Worm (Caenorhabditis elegans) whole organism, L1 larva: ENCODE measurements around the gene slfl-4.
A peak's percentile ranks its signal among the peaks of the same experiment; 100 is the strongest.

Source experiments
- C04F5.9 ChIP-seq: sonication (generic microtip); optimal IDR thresholded peaks from 2 replicates; lab custom pipeline; 2016; ENCODE audit warnings: missing genetic modification characterization, missing compliant biosample characterization
- C34B4.2 ChIP-seq: sonication (generic microtip); optimal IDR thresholded peaks from 2 replicates; lab custom pipeline; 2017; ENCODE audit warnings: mild to moderate bottlenecking, missing genetic modification characterization, missing compliant biosample characterization
- alr-1 ChIP-seq: fragments of 200-800 bp; sonication (Bioruptor generic); optimal IDR thresholded peaks from 2 replicates; lab custom pipeline; 2018; ENCODE audit warnings: borderline replicate concordance, mild to moderate bottlenecking, missing genetic modification characterization, missing compliant biosample characterization
- ama-1 ChIP-seq: fragments of 150-350 bp; optimal IDR thresholded peaks from 2 replicates; lab custom pipeline; 2014
- blmp-1 ChIP-seq: fragments of 150-350 bp; optimal IDR thresholded peaks from 2 replicates; lab custom pipeline; 2014; ENCODE audit warnings: missing biosample characterization, missing genetic modification characterization
- ceh-8 ChIP-seq: fragments of 200-800 bp; sonication (Bioruptor generic); optimal IDR thresholded peaks from 2 replicates; lab custom pipeline; 2018; ENCODE audit warnings: mild to moderate bottlenecking, missing genetic modification characterization, moderate library complexity, missing compliant biosample characterization
- ceh-88 ChIP-seq: fragments of 200-800 bp; sonication (Bioruptor generic); IDR thresholded peaks from 2 replicates; pipeline ENCODE4 v1.3.6; 2022; ENCODE audit warnings: missing genetic modification characterization, missing compliant biosample characterization
- dpl-1 ChIP-seq, 3 experiments: fragments of 150-350 bp in 2 of 3; sonication (generic microtip) in 1 of 3; optimal IDR thresholded peaks; 2 replicates each; lab custom pipeline; 2014 to 2017; ENCODE audit warnings: missing biosample characterization in 3 of 3, missing genetic modification characterization in 3 of 3, missing genetic modification reagents in 3 of 3
- dsc-1 ChIP-seq: sonication (generic microtip); optimal IDR thresholded peaks from 2 replicates; lab custom pipeline; 2016; ENCODE audit warnings: mild to moderate bottlenecking, missing genetic modification characterization, missing compliant biosample characterization
- efl-1 ChIP-seq, 4 experiments: fragments of 150-350 bp; optimal IDR thresholded peaks in 3 of 4; peaks in 1 of 4; 1 replicate in 1 of 4; 2 replicates in 3 of 4; lab custom pipeline; 2014; ENCODE audit warnings: missing biosample characterization in 2 of 4, missing genetic modification characterization in 2 of 4, missing genetic modification reagents in 2 of 4
- efl-3 ChIP-seq: fragments of 200-800 bp; sonication (Bioruptor generic); optimal IDR thresholded peaks from 2 replicates; lab custom pipeline; 2018; ENCODE audit warnings: mild to moderate bottlenecking, missing genetic modification characterization, missing compliant biosample characterization
- egl-27 ChIP-seq, 2 experiments: fragments of 150-350 bp in 1 of 2; sonication (generic microtip); optimal IDR thresholded peaks; 3 replicates each; lab custom pipeline; 2017 to 2018; ENCODE audit warnings: missing biosample characterization in 2 of 2, missing genetic modification characterization in 2 of 2, missing genetic modification reagents in 2 of 2
- elt-2 ChIP-seq: sonication (generic microtip); optimal IDR thresholded peaks from 2 replicates; lab custom pipeline; 2016; ENCODE audit warnings: missing genetic modification characterization, mild to moderate bottlenecking, inconsistent platforms, missing compliant biosample characterization, missing genetic modification reagents
- elt-3 ChIP-seq, 6 experiments: fragments of 150-350 bp in 1 of 6; sonication (generic microtip); optimal IDR thresholded peaks; 2 replicates each; lab custom pipeline; 2017 to 2018; ENCODE audit warnings: missing biosample characterization in 6 of 6, missing genetic modification characterization in 6 of 6, inconsistent platforms in 1 of 6
- ets-5 ChIP-seq: fragments of 200-800 bp; sonication (Bioruptor generic); IDR thresholded peaks from 2 replicates; pipeline ENCODE4 v1.3.6; 2022; ENCODE audit warnings: missing genetic modification characterization, missing compliant biosample characterization
- fkh-10 ChIP-seq: sonication (generic microtip); optimal IDR thresholded peaks from 2 replicates; lab custom pipeline; 2017; ENCODE audit warnings: missing biosample characterization, missing genetic modification reagents, missing genetic modification characterization
- fkh-8 ChIP-seq: sonication (generic microtip); optimal IDR thresholded peaks from 2 replicates; lab custom pipeline; 2016; ENCODE audit warnings: mild to moderate bottlenecking, missing genetic modification characterization, missing compliant biosample characterization
- fos-1 ChIP-seq: fragments of 150-350 bp; optimal IDR thresholded peaks from 2 replicates; lab custom pipeline; 2014; ENCODE audit warnings: missing biosample characterization, missing genetic modification characterization
- grh-1 ChIP-seq: fragments of 200-800 bp; sonication (Bioruptor generic); IDR thresholded peaks from 2 replicates; pipeline ENCODE4 v1.3.6; 2022; ENCODE audit warnings: missing genetic modification reagents, missing genetic modification characterization, missing compliant biosample characterization
- hlh-17 ChIP-seq: fragments of 200-800 bp; sonication (Bioruptor generic); optimal IDR thresholded peaks from 2 replicates; lab custom pipeline; 2018; ENCODE audit warnings: missing genetic modification characterization, mild to moderate bottlenecking, missing compliant biosample characterization, moderate library complexity, borderline replicate concordance
- hpl-2 ChIP-seq: fragments of 150-350 bp; optimal IDR thresholded peaks from 2 replicates; lab custom pipeline; 2014; ENCODE audit warnings: missing biosample characterization, missing genetic modification reagents, missing genetic modification characterization
- isw-1 ChIP-seq: fragments of 200-800 bp; sonication (Bioruptor generic); IDR thresholded peaks from 2 replicates; pipeline ENCODE4 v1.3.6; 2022; ENCODE audit warnings: missing genetic modification characterization, missing compliant biosample characterization
- lin-13 ChIP-seq: fragments of 150-350 bp; optimal IDR thresholded peaks from 2 replicates; lab custom pipeline; 2014; ENCODE audit warnings: missing biosample characterization, missing genetic modification reagents, missing genetic modification characterization
- lin-14 ChIP-seq: fragments of 200-800 bp; sonication (Bioruptor generic); optimal IDR thresholded peaks from 2 replicates; lab custom pipeline; 2018; ENCODE audit warnings: mild to moderate bottlenecking, missing genetic modification characterization, moderate library complexity, missing compliant biosample characterization
- mef-2 ChIP-seq: fragments of 150-350 bp; optimal IDR thresholded peaks from 2 replicates; lab custom pipeline; 2014; ENCODE audit warnings: missing biosample characterization, missing genetic modification characterization
- mep-1 ChIP-seq: fragments of 150-350 bp; optimal IDR thresholded peaks from 2 replicates; lab custom pipeline; 2014; ENCODE audit warnings: missing biosample characterization, missing genetic modification characterization
- nhr-11 ChIP-seq: fragments of 150-350 bp; optimal IDR thresholded peaks from 2 replicates; lab custom pipeline; 2014; ENCODE audit warnings: missing biosample characterization, missing genetic modification characterization
- nhr-19 ChIP-seq: fragments of 200-800 bp; sonication (Bioruptor generic); conservative IDR thresholded peaks from 2 replicates; pipeline ENCODE4 v1.3.6; 2022; ENCODE audit warnings: missing genetic modification characterization, missing compliant biosample characterization
- nhr-20 ChIP-seq: sonication (generic microtip); optimal IDR thresholded peaks from 2 replicates; lab custom pipeline; 2016; ENCODE audit warnings: mild to moderate bottlenecking, missing genetic modification characterization, missing compliant biosample characterization
- nhr-237 ChIP-seq: fragments of 150-350 bp; optimal IDR thresholded peaks from 2 replicates; lab custom pipeline; 2014; ENCODE audit warnings: missing biosample characterization, missing genetic modification characterization
- nhr-47 ChIP-seq: sonication (generic microtip); optimal IDR thresholded peaks from 2 replicates; lab custom pipeline; 2016; ENCODE audit warnings: mild to moderate bottlenecking, missing genetic modification characterization, moderate library complexity, missing compliant biosample characterization
- nhr-76 ChIP-seq: sonication (generic microtip); optimal IDR thresholded peaks from 2 replicates; lab custom pipeline; 2017; ENCODE audit warnings: missing biosample characterization, missing genetic modification characterization
- nhr-90 ChIP-seq: sonication (generic microtip); optimal IDR thresholded peaks from 2 replicates; lab custom pipeline; 2016; ENCODE audit warnings: mild to moderate bottlenecking, missing genetic modification characterization, missing compliant biosample characterization; ENCODE audit not compliant: poor library complexity
- pax-3 ChIP-seq: fragments of 200-800 bp; sonication (Bioruptor generic); optimal IDR thresholded peaks from 2 replicates; lab custom pipeline; 2018; ENCODE audit warnings: mild to moderate bottlenecking, missing genetic modification characterization, moderate library complexity, missing compliant biosample characterization
- pqm-1 ChIP-seq: sonication (generic microtip); optimal IDR thresholded peaks from 3 replicates; lab custom pipeline; 2017; ENCODE audit warnings: missing biosample characterization, missing genetic modification characterization
- sox-4 ChIP-seq: sonication (generic microtip); optimal IDR thresholded peaks from 2 replicates; lab custom pipeline; 2016; ENCODE audit warnings: missing genetic modification characterization, missing compliant biosample characterization
- sup-37 ChIP-seq: fragments of 200-800 bp; sonication (Bioruptor generic); optimal IDR thresholded peaks from 2 replicates; lab custom pipeline; 2018; ENCODE audit warnings: mild to moderate bottlenecking, missing genetic modification characterization, missing compliant biosample characterization
- swsn-7 ChIP-seq: sonication (generic microtip); optimal IDR thresholded peaks from 2 replicates; lab custom pipeline; 2016; ENCODE audit warnings: missing genetic modification characterization, missing compliant biosample characterization
- tbx-2 ChIP-seq: sonication (generic microtip); optimal IDR thresholded peaks from 2 replicates; lab custom pipeline; 2016; ENCODE audit warnings: missing genetic modification characterization, missing compliant biosample characterization
- tlp-1 ChIP-seq: fragments of 150-350 bp; optimal IDR thresholded peaks from 2 replicates; lab custom pipeline; 2014; ENCODE audit warnings: missing biosample characterization, missing genetic modification characterization
- unc-86 ChIP-seq: sonication (generic microtip); optimal IDR thresholded peaks from 2 replicates; lab custom pipeline; 2016; ENCODE audit warnings: missing genetic modification characterization, missing compliant biosample characterization
- unc-98 ChIP-seq: fragments of 200-800 bp; sonication (Bioruptor generic); IDR thresholded peaks from 2 replicates; pipeline ENCODE4 v1.3.6; 2022; ENCODE audit warnings: missing genetic modification characterization, missing compliant biosample characterization
- vab-15 ChIP-seq: sonication (generic microtip); optimal IDR thresholded peaks from 2 replicates; lab custom pipeline; 2017; ENCODE audit warnings: missing genotype, mild to moderate bottlenecking, missing genetic modification characterization, missing compliant biosample characterization
- xbp-1 ChIP-seq: sonication (generic microtip); optimal IDR thresholded peaks from 2 replicates; lab custom pipeline; 2016; ENCODE audit warnings: missing genetic modification characterization, missing compliant biosample characterization
- ztf-4 ChIP-seq: fragments of 150-350 bp; optimal IDR thresholded peaks from 2 replicates; lab custom pipeline; 2014; ENCODE audit warnings: missing biosample characterization, missing genetic modification characterization

Gene slfl-4

DNA sequence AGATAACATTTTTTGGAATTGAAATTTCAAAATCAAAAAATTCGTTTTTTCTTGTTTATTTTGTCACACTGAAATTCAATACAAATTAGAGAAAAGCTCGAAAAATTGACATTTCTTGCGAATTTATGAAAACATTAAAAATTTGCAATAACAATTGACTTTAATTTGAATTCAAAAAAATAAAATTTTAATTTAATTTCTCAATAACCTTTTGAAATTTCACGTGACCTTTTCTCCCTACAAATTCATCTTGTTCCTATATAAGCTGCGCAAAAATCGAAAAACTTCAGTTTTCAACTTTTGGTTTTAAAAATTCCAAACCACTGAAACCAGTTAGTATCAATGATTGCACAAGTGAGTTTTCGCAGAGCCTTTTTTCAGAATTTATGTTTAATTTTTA is 5.5 kb upstream of the slfl-4 start, which contains the start of gene F36H12.4:
TSS of gene F36H12.4 (plus strand) at position 301 of the 400 bp plus-strand sequence.
- no peak for TF ChIP-seq ets-5
- TF ChIP-seq efl-1 (optimal IDR thresholded peaks at IDR 0.05; lab: Kevin White, UChicago) = no peak
- peak in 1 of 2 experiments; percentile 74 for TF ChIP-seq efl-1 (GFP tag; optimal IDR thresholded peaks at IDR 0.05 in 1 of 2; lab: Kevin White, UChicago)

DNA sequence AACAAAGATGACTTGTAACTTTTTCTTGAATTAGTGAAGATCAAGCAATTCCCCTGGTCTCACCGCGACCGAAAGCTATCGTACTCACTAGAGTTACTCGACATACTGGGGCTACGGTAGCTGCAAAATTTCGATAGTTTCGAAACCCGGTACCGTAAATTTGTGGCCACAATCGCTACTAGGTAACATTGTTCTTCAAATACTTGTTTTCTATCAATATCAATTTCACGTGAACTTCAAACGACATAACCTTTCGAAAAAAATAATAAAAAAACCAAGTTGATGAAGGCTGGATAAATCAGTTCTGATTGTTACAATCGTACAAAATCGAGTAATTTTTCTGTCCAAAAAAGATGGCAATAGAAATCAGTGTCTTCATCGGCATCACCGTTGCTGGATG is 1.8 kb upstream of the slfl-4 start, which contains the start of gene F36H12.3:
TSS of gene F36H12.3 (plus strand) at position 301 of the 400 bp plus-strand sequence.
- TF ChIP-seq grh-1 (GFP tag; lab: Robert Waterston, UW) = no peak
- no peak for TF ChIP-seq lin-13 (GFP tag; lab: Kevin White, UChicago)
- no peak for TF ChIP-seq hpl-2
- TF ChIP-seq blmp-1 = no peak
- TF ChIP-seq nhr-19 (GFP tag; lab: Robert Waterston, UW) = no peak
- no peak for TF ChIP-seq C34B4.2 (tag; lab: Kevin White, UChicago)
- TF ChIP-seq ama-1 = no peak
- no peak for TF ChIP-seq nhr-47 (tag; lab: Kevin White, UChicago)
- TF ChIP-seq unc-86 (tag; lab: Kevin White, UChicago) = no peak
- TF ChIP-seq C04F5.9 (tag; lab: Kevin White, UChicago) = no peak
- TF ChIP-seq tbx-2 = no peak
- no peak for TF ChIP-seq nhr-76 (tag; lab: Kevin White, UChicago)
- TF ChIP-seq mep-1 = no peak
- TF ChIP-seq nhr-11 = no peak
- TF ChIP-seq alr-1 (tag; lab: Kevin White, UChicago) = no peak
- TF ChIP-seq ceh-88 (GFP tag; lab: Robert Waterston, UW) = no peak
- TF ChIP-seq dpl-1 (GFP tag; optimal IDR thresholded peaks at IDR 0.05; lab: Kevin White, UChicago) = no peak
- no peak for TF ChIP-seq fkh-10 (GFP tag; lab: Kevin White, UChicago)
- no peak for TF ChIP-seq lin-14
- TF ChIP-seq nhr-90 = no peak

DNA sequence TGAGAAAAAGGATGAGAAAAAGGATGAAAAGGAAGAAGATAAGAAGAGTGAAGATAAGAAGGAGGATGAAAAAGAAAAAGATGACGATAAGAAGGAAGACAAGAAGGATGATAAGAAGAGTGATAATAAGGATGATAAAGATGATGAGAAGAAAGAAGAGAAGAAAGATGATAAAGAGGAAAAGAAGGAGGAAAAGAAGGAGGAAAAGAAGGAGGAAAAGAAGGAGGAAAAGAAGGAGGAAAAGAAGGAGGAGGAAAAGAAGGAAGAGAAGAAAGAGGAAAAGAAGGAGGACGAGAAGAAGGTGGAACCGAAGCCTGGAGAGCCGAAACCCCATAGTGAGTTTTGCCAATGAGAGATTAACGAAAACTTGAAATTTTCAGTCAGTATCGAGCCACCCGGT is 946 bp upstream of the slfl-4 start:
- TF ChIP-seq ztf-4 (tag; lab: Kevin White, UChicago) (no peak), unc-86 (tag; lab: Kevin White, UChicago) (no peak), sup-37 (no peak), swsn-7 (tag; lab: Kevin White, UChicago) (no peak), egl-27 (tag; optimal IDR thresholded peaks at IDR 0.05; lab: Kevin White, UChicago) (no peak), tlp-1 (tag; lab: Kevin White, UChicago) (no peak), pqm-1 (tag; lab: Kevin White, UChicago) (no peak), unc-98 (no peak), nhr-237 (tag; lab: Kevin White, UChicago) (no peak)

DNA sequence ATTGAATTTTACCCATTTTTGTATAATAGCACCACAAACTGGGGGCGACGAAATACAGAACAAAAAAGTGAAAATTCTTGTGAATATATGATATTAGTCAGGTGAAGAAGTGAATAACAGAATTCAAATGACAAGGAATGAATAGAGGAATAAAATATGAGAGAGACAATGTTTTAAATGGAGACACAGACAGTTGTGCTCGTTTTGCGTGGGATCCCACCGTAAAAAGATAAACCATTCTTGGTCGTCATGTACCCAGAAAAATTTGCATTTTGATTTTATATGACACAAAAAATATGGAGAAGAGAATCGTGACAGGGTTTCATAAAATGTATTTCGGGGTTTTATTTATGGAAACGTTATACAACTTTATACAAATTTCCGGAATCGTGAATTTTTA is 3.4 kb downstream of the slfl-4 start, which contains the start of gene F36H12.17:
TSS of gene F36H12.17 (minus strand) at position 101 of the 400 bp plus-strand sequence.
- TF ChIP-seq isw-1 (GFP tag; lab: Robert Waterston, UW) = no peak

DNA sequence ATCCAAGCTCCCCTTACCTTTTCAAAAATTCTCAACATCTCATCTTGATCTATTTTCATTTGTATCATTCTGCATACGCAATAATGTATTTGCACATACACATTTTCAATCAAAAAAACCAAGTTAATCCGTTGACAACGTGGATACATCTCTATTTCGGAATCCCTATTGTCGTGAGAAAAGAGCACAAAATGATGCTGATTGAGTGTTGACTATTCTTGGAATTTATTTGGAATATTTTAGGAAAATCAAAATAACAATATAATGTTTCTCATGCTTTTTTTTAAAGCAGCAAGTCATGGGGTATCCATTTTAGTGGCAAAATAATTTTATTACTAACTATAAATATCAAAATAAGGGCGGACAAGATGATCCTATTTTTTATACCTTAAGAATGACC is 7.1 kb downstream of the slfl-4 start:
- TF ChIP-seq elt-3 (tag; optimal IDR thresholded peaks at IDR 0.05; lab: Kevin White, UChicago) (no peak), egl-27 (tag; optimal IDR thresholded peaks at IDR 0.05; lab: Kevin White, UChicago) (no peak), elt-2 (tag; lab: Kevin White, UChicago) (no peak), mef-2 (tag; lab: Kevin White, UChicago) (no peak), vab-15 (no peak), dsc-1 (peak; percentile 81), grh-1 (GFP tag; lab: Robert Waterston, UW) (no peak), hlh-17 (GFP tag; lab: Kevin White, UChicago) (no peak), sox-4 (tag; lab: Kevin White, UChicago) (peak; percentile 2), ceh-8 (GFP tag; lab: Kevin White, UChicago) (no peak), isw-1 (GFP tag; lab: Robert Waterston, UW) (no peak), efl-3 (no peak), fos-1 (tag; lab: Kevin White, UChicago) (no peak), nhr-20 (tag; lab: Kevin White, UChicago) (no peak), alr-1 (tag; lab: Kevin White, UChicago) (no peak), pax-3 (tag; lab: Kevin White, UChicago) (peak; percentile 52), xbp-1 (no peak), fkh-8 (tag; lab: Kevin White, UChicago) (peak; percentile 58)
